Worm (Caenorhabditis elegans): ENCODE data around the gene lpr-5.

DNA sequence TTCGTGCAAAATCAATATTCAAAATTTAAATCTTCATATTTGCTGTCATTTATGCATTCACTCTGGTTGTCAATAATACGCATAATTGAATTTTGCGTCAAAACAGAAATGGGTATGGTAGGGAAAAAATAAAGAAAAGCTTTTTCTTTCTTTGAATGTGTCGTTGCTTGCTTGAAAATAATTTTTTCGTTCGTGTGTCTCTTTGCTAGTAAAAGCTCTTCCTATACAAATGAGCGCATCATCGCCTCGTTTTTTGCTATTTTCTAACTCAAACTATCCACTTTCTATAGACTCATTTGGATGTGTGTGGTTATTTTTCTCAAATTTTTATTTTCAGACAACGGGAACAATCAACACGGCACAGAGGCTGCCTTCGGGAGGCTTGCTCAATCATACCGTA is 33.3 kb upstream of the lpr-5 start, which contains the start of gene ldb-1:
- no peak for TF ChIP-seq zag-1 (tag; optimal IDR thresholded peaks at IDR 0.05)
- TF ChIP-seq lin-39 (tag; optimal IDR thresholded peaks at IDR 0.05) = no peak
- TF ChIP-seq nfya-1 (tag; optimal IDR thresholded peaks at IDR 0.05; ENCODE audit: insufficient read depth) = no peak
- TF ChIP-seq ztf-11 (tag; optimal IDR thresholded peaks at IDR 0.05) = no peak
- TF ChIP-seq nhr-25 (tag; optimal IDR thresholded peaks at IDR 0.05) = no peak
- no peak for TF ChIP-seq nhr-23 (tag; optimal IDR thresholded peaks at IDR 0.05)
- TF ChIP-seq ZK546.5 (tag; optimal IDR thresholded peaks at IDR 0.05) = no peak
- TF ChIP-seq fkh-10 (GFP tag; optimal IDR thresholded peaks at IDR 0.05) = no peak
- TF ChIP-seq pha-4 (tag; optimal IDR thresholded peaks at IDR 0.05) = no peak
- TF ChIP-seq mdl-1 (tag; optimal IDR thresholded peaks at IDR 0.05) = no peak
- no peak for TF ChIP-seq aly-2 (tag; optimal IDR thresholded peaks at IDR 0.05)
